Worm (Caenorhabditis elegans) whole organism, L1 larva: ENCODE results near the gene dpy-3.

Source experiments
- aly-2 ChIP-seq: fragments of 150-350 bp; optimal IDR thresholded peaks from 2 replicates; lab custom pipeline; 2014; ENCODE audit warnings: missing biosample characterization, missing genetic modification characterization
- ama-1 ChIP-seq: fragments of 150-350 bp; optimal IDR thresholded peaks from 2 replicates; lab custom pipeline; 2014
- egl-27 ChIP-seq, 2 experiments: fragments of 150-350 bp in 1 of 2; sonication (generic microtip); optimal IDR thresholded peaks; 3 replicates each; lab custom pipeline; 2017 to 2018; ENCODE audit warnings: missing biosample characterization in 2 of 2, missing genetic modification characterization in 2 of 2, missing genetic modification reagents in 2 of 2
- isw-1 ChIP-seq: fragments of 200-800 bp; sonication (Bioruptor generic); IDR thresholded peaks from 2 replicates; pipeline ENCODE4 v1.3.6; 2022; ENCODE audit warnings: missing genetic modification characterization, missing compliant biosample characterization
- lin-13 ChIP-seq: fragments of 150-350 bp; optimal IDR thresholded peaks from 2 replicates; lab custom pipeline; 2014; ENCODE audit warnings: missing biosample characterization, missing genetic modification reagents, missing genetic modification characterization
- lin-35 ChIP-seq, 2 experiments: fragments of 150-350 bp; optimal IDR thresholded peaks; 2 replicates each; lab custom pipeline; 2014; ENCODE audit warnings: missing biosample characterization in 2 of 2, missing genetic modification characterization in 2 of 2, missing genetic modification reagents in 2 of 2
- lir-3 ChIP-seq: sonication (generic microtip); optimal IDR thresholded peaks from 2 replicates; lab custom pipeline; 2016; ENCODE audit warnings: mild to moderate bottlenecking, missing genetic modification characterization, moderate library complexity, missing compliant biosample characterization; ENCODE audit not compliant: poor library complexity
- mep-1 ChIP-seq: fragments of 150-350 bp; optimal IDR thresholded peaks from 2 replicates; lab custom pipeline; 2014; ENCODE audit warnings: missing biosample characterization, missing genetic modification characterization
- snu-23 ChIP-seq: sonication (generic microtip); optimal IDR thresholded peaks from 2 replicates; lab custom pipeline; 2016; ENCODE audit warnings: missing genetic modification characterization, missing compliant biosample characterization

DNA sequence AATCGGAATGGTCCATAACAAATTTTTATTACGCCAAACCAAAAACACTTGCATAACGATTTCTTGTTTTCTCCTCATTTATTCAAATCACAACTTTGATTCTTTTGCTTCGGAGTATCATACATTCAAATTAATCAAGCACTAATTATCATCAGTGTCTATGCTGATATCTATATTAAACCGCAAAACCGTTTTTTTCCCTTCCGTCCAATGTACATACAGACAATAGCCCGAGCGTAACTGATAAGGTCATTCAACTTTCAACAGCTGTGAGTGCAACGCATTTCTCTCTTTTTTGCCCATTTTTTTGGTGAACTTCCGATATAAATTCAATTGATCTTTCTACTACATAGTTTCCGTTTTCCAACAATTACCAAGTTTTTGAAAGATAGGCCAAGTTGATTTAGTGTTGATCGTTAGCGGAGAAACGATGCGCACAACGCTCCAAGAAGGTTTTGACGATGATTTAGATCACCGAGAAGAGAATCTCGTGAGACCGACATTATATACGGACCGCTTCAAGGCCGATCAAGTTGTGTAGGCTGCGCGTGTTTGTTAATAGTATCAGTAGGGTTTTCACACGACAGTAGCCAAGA is 32.4 kb upstream of the dpy-3 start:
- no peak for TF ChIP-seq lin-13 (GFP tag; lab: Kevin White, UChicago)
- TF ChIP-seq mep-1 (tag; lab: Kevin White, UChicago), result peak; percentile 11
- no peak for TF ChIP-seq ama-1
- peak; percentile 33 for TF ChIP-seq snu-23 (GFP tag; lab: Kevin White, UChicago)
- TF ChIP-seq lin-35 (GFP tag; optimal IDR thresholded peaks at IDR 0.05; lab: Kevin White, UChicago), result no peak
- TF ChIP-seq aly-2 (tag; lab: Kevin White, UChicago), result no peak
- TF ChIP-seq egl-27 (tag; optimal IDR thresholded peaks at IDR 0.05; lab: Kevin White, UChicago), result no peak
- no peak for TF ChIP-seq lir-3 (tag; lab: Kevin White, UChicago)
- no peak for TF ChIP-seq isw-1 (GFP tag; lab: Robert Waterston, UW)
